In genomic region chrX:15137241-15137640, dm6 we compare ENCODE assay signal across 3 fruit fly cellular contexts.
A peak's percentile ranks its signal among the peaks of the same experiment; 100 is the strongest.
TF ChIP-seq lines count a peak whose summit lies in the region.

No protein-coding gene starts in this region.

- TF ChIP-seq CTCF in S2 (optimal IDR thresholded peaks at IDR 0.05; lab: Kevin White, UChicago), result peak; percentile 3 to 66
- TF ChIP-seq CTCF in whole organism, embryonic (GFP tag; optimal IDR thresholded peaks at IDR 0.05; lab: Kevin White, UChicago), result no peak

TF ChIP-seq in whole organism, embryonic, 481 proteins besides CTCF, POLR2A, EP300 and RAD21 (continues in another document):
- TF ChIP-seq ap (GFP tag; IDR thresholded peaks at IDR 0.05; lab: Robert Waterston, UW) (no peak), cad (GFP tag; optimal IDR thresholded peaks at IDR 0.05; lab: Kevin White, UChicago) (peak; percentile 42), bbx (GFP tag; IDR thresholded peaks at IDR 0.05; lab: Robert Waterston, UW; ENCODE audit: partially characterized antibody) (peak; percentile 61), crol (GFP tag; IDR thresholded peaks at IDR 0.05; lab: Robert Waterston, UW) (no peak), CG10209 (GFP tag; optimal IDR thresholded peaks at IDR 0.05; lab: Kevin White, UChicago) (no peak), bsh (GFP tag; optimal IDR thresholded peaks at IDR 0.05; lab: Kevin White, UChicago) (no peak), CkIIα-i1 (GFP tag; IDR thresholded peaks at IDR 0.05; lab: Robert Waterston, UW) (no peak), z (GFP tag; IDR thresholded peaks at IDR 0.05; lab: Robert Waterston, UW) (no peak), CG9932 (GFP tag; IDR thresholded peaks at IDR 0.05; lab: Robert Waterston, UW) (no peak), CrebB (tag; optimal IDR thresholded peaks at IDR 0.05; lab: Kevin White, UChicago) (no peak), Taf1 (GFP tag; IDR thresholded peaks at IDR 0.05; lab: Robert Waterston, UW) (no peak), pnt (GFP tag; optimal IDR thresholded peaks at IDR 0.05; lab: Kevin White, UChicago) (no peak), CG10654 (GFP tag; optimal IDR thresholded peaks at IDR 0.05; lab: Kevin White, UChicago) (no peak), Dek (tag; optimal IDR thresholded peaks at IDR 0.05; lab: Kevin White, UChicago) (no peak), sc (optimal IDR thresholded peaks at IDR 0.05; lab: Kevin White, UChicago) (no peak), sc (GFP tag; optimal IDR thresholded peaks at IDR 0.05; lab: Kevin White, UChicago) (no peak), CG33213 (GFP tag; optimal IDR thresholded peaks at IDR 0.05; lab: Kevin White, UChicago) (no peak), rib (GFP tag; IDR thresholded peaks at IDR 0.05; lab: Robert Waterston, UW) (no peak), slbo (GFP tag; IDR thresholded peaks at IDR 0.05; lab: Robert Waterston, UW) (no peak), Med (GFP tag; lab: Kevin White, UChicago) (peak; percentile 36), stwl (tag; optimal IDR thresholded peaks at IDR 0.05; lab: Kevin White, UChicago) (peak; percentile 2), sens (GFP tag; lab: Kevin White, UChicago) (peak; percentile 23), lilli (GFP tag; optimal IDR thresholded peaks at IDR 0.05; lab: Kevin White, UChicago) (peak; percentile 3), Pdp1 (GFP tag; optimal IDR thresholded peaks at IDR 0.05; lab: Kevin White, UChicago) (peak in 1 of 2 experiments; percentile 9), yki (optimal IDR thresholded peaks at IDR 0.05; lab: Kevin White, UChicago) (no peak), CG32532 (GFP tag; IDR thresholded peaks at IDR 0.05; lab: Robert Waterston, UW) (no peak), hth (optimal IDR thresholded peaks at IDR 0.05; lab: Kevin White, UChicago) (no peak), cas (GFP tag; IDR thresholded peaks at IDR 0.05; lab: Robert Waterston, UW) (no peak), NC2β (GFP tag; optimal IDR thresholded peaks at IDR 0.05; lab: Kevin White, UChicago) (no peak), CG5180 (GFP tag; optimal IDR thresholded peaks at IDR 0.05; lab: Kevin White, UChicago) (no peak), CG13424 (tag; optimal IDR thresholded peaks at IDR 0.05; lab: Kevin White, UChicago) (no peak), CG8089 (GFP tag; optimal IDR thresholded peaks at IDR 0.05; lab: Kevin White, UChicago) (no peak), CG31224 (GFP tag; IDR thresholded peaks at IDR 0.05; lab: Robert Waterston, UW) (no peak), CG10565 (GFP tag; optimal IDR thresholded peaks at IDR 0.05; lab: Kevin White, UChicago) (no peak), wdn (GFP tag; IDR thresholded peaks at IDR 0.05; lab: Robert Waterston, UW) (no peak), nmo (GFP tag; optimal IDR thresholded peaks at IDR 0.05; lab: Kevin White, UChicago) (no peak), CG5953 (GFP tag; IDR thresholded peaks at IDR 0.05; lab: Robert Waterston, UW) (no peak), CG9437 (GFP tag; optimal IDR thresholded peaks at IDR 0.05; lab: Kevin White, UChicago) (no peak), otp (GFP tag; IDR thresholded peaks at IDR 0.05; lab: Robert Waterston, UW) (no peak), Stat92E (GFP tag; optimal IDR thresholded peaks at IDR 0.05; lab: Kevin White, UChicago) (no peak), CG34224 (GFP tag; IDR thresholded peaks at IDR 0.05; lab: Robert Waterston, UW; ENCODE audit: partially characterized antibody) (no peak), Ets97D (GFP tag; optimal IDR thresholded peaks at IDR 0.05; lab: Kevin White, UChicago) (peak; percentile 15), gro (GFP tag; optimal IDR thresholded peaks at IDR 0.05; lab: Kevin White, UChicago) (peak; percentile 3), CG12071 (GFP tag; optimal IDR thresholded peaks at IDR 0.05; lab: Kevin White, UChicago) (no peak), CG12155 (GFP tag; optimal IDR thresholded peaks at IDR 0.05; lab: Kevin White, UChicago) (no peak), CG16863 (GFP tag; optimal IDR thresholded peaks at IDR 0.05; lab: Kevin White, UChicago) (no peak), CG17359 (tag; optimal IDR thresholded peaks at IDR 0.05; lab: Kevin White, UChicago) (peak; percentile 53), Bdp1 (GFP tag; optimal IDR thresholded peaks at IDR 0.05; lab: Kevin White, UChicago) (no peak), NK7.1 (GFP tag; optimal IDR thresholded peaks at IDR 0.05; lab: Kevin White, UChicago) (no peak)

TF ChIP-seq in whole organism, wandering third instar larva, 38 proteins besides CTCF, POLR2A, EP300 and RAD21:
- TF ChIP-seq Myc (optimal IDR thresholded peaks at IDR 0.05; lab: Kevin White, UChicago) (peak; percentile 96), Dfd (GFP tag; optimal IDR thresholded peaks at IDR 0.05; lab: Kevin White, UChicago) (no peak)
